Fruit fly (Drosophila melanogaster) whole organism, prepupa: ENCODE results near the gene CG10562.

ENCODE experiments used
- Blimp-1 ChIP-seq: fragments of 200-800 bp; sonication (Bioruptor generic); optimal IDR thresholded peaks from 3 replicates; lab custom pipeline; 2017; ENCODE audit warnings: missing biosample characterization, missing genetic modification characterization, mild to moderate bottlenecking, moderate library complexity, missing genetic modification reagents
- CG11762 ChIP-seq: fragments of 200-800 bp; sonication (Bioruptor generic); optimal IDR thresholded peaks from 3 replicates; lab custom pipeline; 2016; ENCODE audit warnings: missing biosample characterization, missing genetic modification characterization; ENCODE audit not compliant: insufficient read depth
- CG15336 ChIP-seq: fragments of 200-800 bp; sonication (Bioruptor generic); IDR thresholded peaks from 2 replicates; pipeline ENCODE4 v1.3.6; 2022; ENCODE audit warnings: missing biosample characterization, missing genetic modification characterization
- CG16779 ChIP-seq: fragments of 200-800 bp; sonication (Bioruptor generic); optimal IDR thresholded peaks from 3 replicates; lab custom pipeline; 2017; ENCODE audit warnings: missing biosample characterization, mild to moderate bottlenecking, missing genetic modification characterization
- CG3919 ChIP-seq: fragments of 200-800 bp; sonication (Bioruptor generic); optimal IDR thresholded peaks from 3 replicates; lab custom pipeline; 2016; ENCODE audit warnings: missing biosample characterization, missing genetic modification characterization
- CG4318 ChIP-seq: fragments of 200-800 bp; sonication (Bioruptor generic); optimal IDR thresholded peaks from 3 replicates; lab custom pipeline; 2017; ENCODE audit warnings: missing biosample characterization, mild to moderate bottlenecking, missing genetic modification characterization
- CG6163 ChIP-seq: fragments of 200-800 bp; sonication (Bioruptor generic); IDR thresholded peaks from 3 replicates; pipeline ENCODE4 v1.3.6; 2022; ENCODE audit warnings: missing biosample characterization, missing genetic modification characterization
- CG6792 ChIP-seq: fragments of 200-800 bp; sonication (Bioruptor generic); optimal IDR thresholded peaks from 3 replicates; lab custom pipeline; 2016; ENCODE audit warnings: missing biosample characterization, missing genetic modification characterization
- CG7368 ChIP-seq: fragments of 200-800 bp; sonication (Bioruptor generic); optimal IDR thresholded peaks from 3 replicates; lab custom pipeline; 2016; ENCODE audit warnings: missing biosample characterization, missing genetic modification characterization
- CG8319 ChIP-seq: fragments of 200-800 bp; sonication (Bioruptor generic); optimal IDR thresholded peaks from 3 replicates; lab custom pipeline; 2016; ENCODE audit warnings: missing biosample characterization, missing genetic modification characterization
- CG9139 ChIP-seq: fragments of 200-800 bp; sonication (Bioruptor generic); optimal IDR thresholded peaks from 3 replicates; lab custom pipeline; 2017; ENCODE audit warnings: missing biosample characterization, mild to moderate bottlenecking, missing genetic modification characterization
- Eip75B ChIP-seq: fragments of 200-800 bp; sonication (Bioruptor generic); optimal IDR thresholded peaks from 3 replicates; lab custom pipeline; 2016; ENCODE audit warnings: missing biosample characterization, missing genetic modification characterization
- Ets21C ChIP-seq: fragments of 200-800 bp; sonication (Bioruptor generic); optimal IDR thresholded peaks from 3 replicates; lab custom pipeline; 2016; ENCODE audit warnings: missing biosample characterization, missing genetic modification characterization
- Gug ChIP-seq: fragments of 200-800 bp; sonication (Bioruptor generic); IDR thresholded peaks from 2 replicates; pipeline ENCODE4 v1.3.6; 2022; ENCODE audit warnings: missing biosample characterization, missing genetic modification characterization
- Hr38 ChIP-seq: sonication (Bioruptor generic); optimal IDR thresholded peaks from 2 replicates; lab custom pipeline; 2016; ENCODE audit warnings: missing biosample characterization, missing genetic modification characterization
- Hr39 ChIP-seq: fragments of 200-800 bp; sonication (Bioruptor generic); optimal IDR thresholded peaks from 2 replicates; lab custom pipeline; 2016; ENCODE audit warnings: missing biosample characterization, missing genetic modification characterization
- Hr4 ChIP-seq: fragments of 200-800 bp; sonication (Bioruptor generic); optimal IDR thresholded peaks from 3 replicates; lab custom pipeline; 2016; ENCODE audit warnings: missing biosample characterization, missing genetic modification characterization
- Lpt ChIP-seq: fragments of 200-800 bp; sonication (Bioruptor generic); optimal IDR thresholded peaks from 3 replicates; lab custom pipeline; 2016; ENCODE audit warnings: missing biosample characterization, missing genetic modification characterization
- Smox ChIP-seq: fragments of 200-800 bp; sonication (Bioruptor generic); optimal IDR thresholded peaks from 3 replicates; lab custom pipeline; 2016; ENCODE audit warnings: missing biosample characterization, missing genetic modification characterization
- Sox14 ChIP-seq: fragments of 200-800 bp; sonication (Bioruptor generic); optimal IDR thresholded peaks from 3 replicates; lab custom pipeline; 2016; ENCODE audit warnings: missing biosample characterization, missing genetic modification characterization
- Sox15 ChIP-seq: fragments of 200-800 bp; sonication (Bioruptor generic); optimal IDR thresholded peaks from 3 replicates; lab custom pipeline; 2016; ENCODE audit warnings: missing biosample characterization, missing genetic modification characterization
- acj6 ChIP-seq: fragments of 200-800 bp; sonication (Bioruptor generic); optimal IDR thresholded peaks from 3 replicates; lab custom pipeline; 2016; ENCODE audit warnings: missing biosample characterization, missing genetic modification characterization
- cyc ChIP-seq: fragments of 200-800 bp; sonication (Bioruptor generic); optimal IDR thresholded peaks from 3 replicates; lab custom pipeline; 2016; ENCODE audit warnings: missing biosample characterization, missing genetic modification characterization
- eg ChIP-seq: fragments of 200-800 bp; sonication (Bioruptor generic); IDR thresholded peaks from 3 replicates; pipeline ENCODE4 v1.3.6; 2022; ENCODE audit warnings: missing biosample characterization, missing genetic modification characterization
- esn ChIP-seq: fragments of 200-800 bp; sonication (Bioruptor generic); optimal IDR thresholded peaks from 2 replicates; lab custom pipeline; 2016; ENCODE audit warnings: missing biosample characterization, mild to moderate bottlenecking, missing genetic modification characterization, moderate library complexity
- fd85E ChIP-seq: fragments of 200-800 bp; sonication (Bioruptor generic); optimal IDR thresholded peaks from 3 replicates; lab custom pipeline; 2016; ENCODE audit warnings: missing biosample characterization, missing genetic modification characterization
- fkh ChIP-seq: fragments of 200-800 bp; sonication (Bioruptor generic); optimal IDR thresholded peaks from 3 replicates; lab custom pipeline; 2017; ENCODE audit warnings: missing biosample characterization, mild to moderate bottlenecking, missing genetic modification characterization, moderate library complexity
- net ChIP-seq: fragments of 200-800 bp; sonication (Bioruptor generic); optimal IDR thresholded peaks from 3 replicates; lab custom pipeline; 2016; ENCODE audit warnings: missing biosample characterization, missing genetic modification characterization
- pdm3 ChIP-seq: fragments of 200-800 bp; sonication (Bioruptor generic); optimal IDR thresholded peaks from 3 replicates; lab custom pipeline; 2016; ENCODE audit warnings: missing biosample characterization, missing genetic modification characterization
- salr ChIP-seq, 2 experiments: fragments of 200-800 bp; sonication (Bioruptor generic); optimal IDR thresholded peaks; 3 replicates each; lab custom pipeline; 2016 to 2018; ENCODE audit warnings: missing biosample characterization in 2 of 2, missing genetic modification characterization in 2 of 2, mild to moderate bottlenecking in 1 of 2
- ss ChIP-seq, 2 experiments: fragments of 200-800 bp; sonication (Bioruptor generic); optimal IDR thresholded peaks; 2 replicates in 1 of 2; 3 replicates in 1 of 2; lab custom pipeline; 2017 to 2018; ENCODE audit warnings: mild to moderate bottlenecking in 2 of 2, missing biosample characterization in 2 of 2, missing genetic modification characterization in 2 of 2, moderate library complexity in 1 of 2
- topi ChIP-seq: fragments of 200-800 bp; sonication (Bioruptor generic); optimal IDR thresholded peaks from 3 replicates; lab custom pipeline; 2016; ENCODE audit warnings: missing biosample characterization, missing genetic modification characterization
- vri ChIP-seq: fragments of 200-800 bp; sonication (Bioruptor generic); optimal IDR thresholded peaks from 3 replicates; lab custom pipeline; 2016; ENCODE audit warnings: missing biosample characterization, mild to moderate bottlenecking, missing genetic modification characterization

The CG10562 gene

dm6 chr3R:25320051-25320705, 2.4 kb downstream of the CG10562 start, which contains the start of gene CG10560:
TSS of gene CG10560 (minus strand) at chr3R:25320101.
- no peak for TF ChIP-seq CG9139 (GFP tag; lab: Kevin White, UChicago)
- no peak for TF ChIP-seq fd85E (GFP tag; lab: Kevin White, UChicago)
- TF ChIP-seq Sox14 (GFP tag; lab: Kevin White, UChicago) = no peak
- TF ChIP-seq, all 60 proteins: peak for 0

- TF ChIP-seq Lpt (GFP tag; lab: Kevin White, UChicago) (no peak), Blimp-1 (GFP tag; lab: Kevin White, UChicago) (no peak), Gug (GFP tag; lab: Robert Waterston, UW) (no peak), CG6163 (no peak), Hr38 (no peak), ss (GFP tag; optimal IDR thresholded peaks at IDR 0.05; lab: Kevin White, UChicago) (no peak), esn (GFP tag; lab: Kevin White, UChicago) (no peak), cyc (GFP tag; lab: Kevin White, UChicago) (no peak), salr (GFP tag; optimal IDR thresholded peaks at IDR 0.05; lab: Kevin White, UChicago) (no peak), CG15336 (GFP tag; lab: Robert Waterston, UW) (no peak), pdm3 (GFP tag; lab: Kevin White, UChicago) (no peak), Ets21C (GFP tag; lab: Kevin White, UChicago) (no peak), Hr39 (GFP tag; lab: Kevin White, UChicago) (no peak), eg (GFP tag; lab: Robert Waterston, UW) (no peak), topi (GFP tag; lab: Kevin White, UChicago) (no peak), Eip75B (GFP tag; lab: Kevin White, UChicago) (no peak), CG11762 (no peak), vri (GFP tag; lab: Kevin White, UChicago) (no peak), Smox (GFP tag; lab: Kevin White, UChicago) (no peak), net (GFP tag; lab: Kevin White, UChicago) (no peak)
Measured at dm6 chr3R:25318011-25318410, 4.5 kb downstream of the CG10562 start, which contains the start of gene CG10553. TSS of gene CG10553 (minus strand) at chr3R:25318111.

- TF ChIP-seq Sox14 (GFP tag; lab: Kevin White, UChicago) = no peak
- no peak for TF ChIP-seq CG8319 (GFP tag; lab: Kevin White, UChicago)
- no peak for TF ChIP-seq topi (GFP tag; lab: Kevin White, UChicago)
- TF ChIP-seq CG6163 = no peak
- no peak for TF ChIP-seq CG16779 (tag; lab: Kevin White, UChicago)
- TF ChIP-seq Sox15 (GFP tag; lab: Kevin White, UChicago) = no peak
- no peak for TF ChIP-seq Hr4 (GFP tag; lab: Kevin White, UChicago)
- peak; percentile 45 for TF ChIP-seq fkh (GFP tag; lab: Kevin White, UChicago)
- TF ChIP-seq CG7368 (GFP tag; lab: Kevin White, UChicago) = no peak
Measured at dm6 chr3R:25316016-25316415, 6.5 kb downstream of the CG10562 start, which contains the start of gene CG10559. TSS of gene CG10559 (minus strand) at chr3R:25316116.

- TF ChIP-seq vri (GFP tag; lab: Kevin White, UChicago) = peak; percentile 55
- TF ChIP-seq Smox (GFP tag; lab: Kevin White, UChicago) = no peak
Measured at dm6 chr3R:25313771-25314170, 8.8 kb downstream of the CG10562 start, which contains the start of gene CG31087. TSS of gene CG31087 (minus strand) at chr3R:25313833.

- TF ChIP-seq CG6792 (GFP tag; lab: Kevin White, UChicago) = no peak
- no peak for TF ChIP-seq CG4318 (GFP tag; lab: Kevin White, UChicago)
- TF ChIP-seq vri (GFP tag; lab: Kevin White, UChicago) = no peak
- TF ChIP-seq esn (GFP tag; lab: Kevin White, UChicago) = no peak
- no peak for TF ChIP-seq CG6163
- no peak for TF ChIP-seq CG3919 (GFP tag; lab: Kevin White, UChicago)
- TF ChIP-seq acj6 (GFP tag; lab: Kevin White, UChicago) = no peak
Measured at dm6 chr3R:25312583-25312982, 10.0 kb downstream of the CG10562 start.
